Worm (Caenorhabditis elegans) whole organism, L3 larva: ENCODE measurements around the gene Y59E9AL.4.
"Not testable (repeated sequence)": the region's sequence is repeated elsewhere in the genome, so short reads cannot be mapped to it uniquely, and the experiment has no call there.

Source experiments
- nhr-11 ChIP-seq: fragments of 150-350 bp; optimal IDR thresholded peaks from 2 replicates; lab custom pipeline; 2014; ENCODE audit warnings: missing biosample characterization, missing genetic modification characterization
- nhr-12 ChIP-seq: fragments of 150-350 bp; optimal IDR thresholded peaks from 2 replicates; lab custom pipeline; 2014; ENCODE audit warnings: missing biosample characterization, missing genetic modification characterization

ce11 chrIV:5254678-5255077, 39.7 kb upstream of the Y59E9AL.4 start, which contains the start of gene F36H12.10:
- not testable (repeated sequence) for TF ChIP-seq nhr-12; nhr-11 (tag; lab: Kevin White, UChicago)
